Fruit fly (Drosophila melanogaster): ENCODE data around the gene CG2975.

- peak; percentile 34 for TF ChIP-seq rgr (GFP tag; optimal IDR thresholded peaks at IDR 0.05)
- no peak for TF ChIP-seq woc (GFP tag; optimal IDR thresholded peaks at IDR 0.05)
These were observed 24.7 kb downstream of the CG2975 start for dm6 chr2L:2864601-2865000.

Measured in whole organism, wandering third instar larva.